Worm (Caenorhabditis elegans): ENCODE results near the gene cest-19.

- no peak for TF ChIP-seq ceh-13 (GFP tag; optimal IDR thresholded peaks at IDR 0.05)
- no peak for TF ChIP-seq ama-1 (optimal IDR thresholded peaks at IDR 0.05)
- TF ChIP-seq flt-1 (GFP tag; IDR thresholded peaks at IDR 0.05): no peak
Observed at ce11 chrX:6988212-6988611, 47.6 kb downstream of the cest-19 start.

Data from whole organism, early embryonic.